Fruit fly (Drosophila melanogaster) whole organism, embryonic: ENCODE measurements around the gene CG10031.

Experiments used
- Antp ChIP-seq: fragments of 200-800 bp; sonication (Bioruptor generic); optimal IDR thresholded peaks from 3 replicates; lab custom pipeline; 2016; ENCODE audit warnings: missing biosample characterization, missing genetic modification characterization
- B-H1 ChIP-seq: fragments of 200-800 bp; sonication (Bioruptor generic); IDR thresholded peaks from 3 replicates; pipeline ENCODE4 v1.3.6; 2022; ENCODE audit warnings: missing biosample characterization, missing genetic modification characterization
- BEAF-32 ChIP-seq: fragments of 200-800 bp; sonication (Bioruptor generic); optimal IDR thresholded peaks from 3 replicates; lab custom pipeline; 2017; ENCODE audit warnings: missing biosample characterization, missing genetic modification characterization, mild to moderate bottlenecking, moderate library complexity, missing genetic modification reagents
- CG10274 ChIP-seq: fragments of 200-800 bp; sonication (Bioruptor generic); optimal IDR thresholded peaks from 3 replicates; lab custom pipeline; 2017; ENCODE audit warnings: missing biosample characterization, mild to moderate bottlenecking, missing genetic modification characterization
- CG10431 ChIP-seq: fragments of 200-800 bp; sonication (Bioruptor generic); optimal IDR thresholded peaks from 3 replicates; lab custom pipeline; 2018; ENCODE audit warnings: missing biosample characterization, mild to moderate bottlenecking, missing genetic modification characterization
- CG11085 ChIP-seq: fragments of 200-800 bp; sonication (Bioruptor generic); IDR thresholded peaks from 2 replicates; pipeline ENCODE4 v1.3.6; 2022; ENCODE audit warnings: missing biosample characterization, missing genetic modification characterization
- CG11093 ChIP-seq: fragments of 200-800 bp; sonication (Bioruptor generic); IDR thresholded peaks from 3 replicates; pipeline ENCODE4 v1.3.6; 2022; ENCODE audit warnings: missing biosample characterization, missing genetic modification characterization
- CG12744 ChIP-seq: fragments of 200-800 bp; sonication (Bioruptor generic); optimal IDR thresholded peaks from 2 replicates; lab custom pipeline; 2016; ENCODE audit warnings: missing biosample characterization, missing genetic modification characterization
- CG12942 ChIP-seq: fragments of 200-800 bp; sonication (Bioruptor generic); optimal IDR thresholded peaks from 3 replicates; lab custom pipeline; 2016; ENCODE audit warnings: missing biosample characterization, missing genetic modification characterization
- CG15479 ChIP-seq: fragments of 200-800 bp; sonication (Bioruptor generic); optimal IDR thresholded peaks from 3 replicates; lab custom pipeline; 2019; ENCODE audit warnings: missing biosample characterization, mild to moderate bottlenecking, missing genetic modification characterization, moderate library complexity
- CG18764 ChIP-seq: fragments of 200-800 bp; sonication (Bioruptor generic); optimal IDR thresholded peaks from 3 replicates; lab custom pipeline; 2016; ENCODE audit warnings: missing biosample characterization, missing genetic modification characterization
- CG32767 ChIP-seq: fragments of 200-800 bp; sonication (Bioruptor generic); IDR thresholded peaks from 2 replicates; pipeline ENCODE4 v1.3.6; 2022; ENCODE audit warnings: missing biosample characterization, missing genetic modification characterization
- CG34224 ChIP-seq: fragments of 200-800 bp; sonication (Bioruptor generic); IDR thresholded peaks from 3 replicates; pipeline ENCODE4 v1.3.6; 2022; ENCODE audit warnings: missing biosample characterization, missing genetic modification characterization; ENCODE audit not compliant: partially characterized antibody
- CG4707 ChIP-seq: fragments of 200-800 bp; sonication (Bioruptor generic); optimal IDR thresholded peaks from 2 replicates; lab custom pipeline; 2018; ENCODE audit warnings: missing biosample characterization, mild to moderate bottlenecking, missing genetic modification characterization, moderate library complexity
- CG5245 ChIP-seq: fragments of 200-800 bp; sonication (Bioruptor generic); optimal IDR thresholded peaks from 3 replicates; lab custom pipeline; 2016; ENCODE audit warnings: missing biosample characterization, missing genetic modification characterization
- CG6254 ChIP-seq: fragments of 200-800 bp; sonication (Bioruptor generic); optimal IDR thresholded peaks from 3 replicates; lab custom pipeline; 2017; ENCODE audit warnings: mild to moderate bottlenecking, missing biosample characterization, missing genetic modification reagents, missing genetic modification characterization
- CG6654 ChIP-seq: fragments of 200-800 bp; sonication (Bioruptor generic); optimal IDR thresholded peaks from 2 replicates; lab custom pipeline; 2017; ENCODE audit warnings: missing biosample characterization, mild to moderate bottlenecking, missing genetic modification characterization
- CG6813 ChIP-seq: fragments of 200-800 bp; sonication (Bioruptor generic); optimal IDR thresholded peaks from 2 replicates; lab custom pipeline; 2017; ENCODE audit warnings: missing biosample characterization, missing genetic modification characterization, mild to moderate bottlenecking, moderate library complexity, missing genetic modification reagents
- CG8944 ChIP-seq: fragments of 200-800 bp; sonication (Bioruptor generic); optimal IDR thresholded peaks from 3 replicates; lab custom pipeline; 2016; ENCODE audit warnings: missing biosample characterization, missing genetic modification characterization
- Chrac-16 ChIP-seq: fragments of 200-800 bp; sonication (Bioruptor generic); optimal IDR thresholded peaks from 3 replicates; lab custom pipeline; 2016; ENCODE audit warnings: missing biosample characterization, missing genetic modification characterization
- Dll ChIP-seq: fragments of 200-800 bp; sonication (Bioruptor generic); IDR thresholded peaks from 4 replicates; pipeline ENCODE4 v1.3.6; 2022; ENCODE audit warnings: missing biosample characterization, missing genetic modification characterization; ENCODE audit not compliant: partially characterized antibody
- Elba2 ChIP-seq: fragments of 200-800 bp; sonication (Bioruptor generic); optimal IDR thresholded peaks from 3 replicates; lab custom pipeline; 2016; ENCODE audit warnings: missing biosample characterization, missing genetic modification characterization
- HHEX ChIP-seq: fragments of 200-800 bp; sonication (Bioruptor generic); optimal IDR thresholded peaks from 3 replicates; lab custom pipeline; 2017; ENCODE audit warnings: missing biosample characterization, mild to moderate bottlenecking, missing genetic modification characterization, missing genetic modification reagents
- Nf-YB ChIP-seq: fragments of 200-800 bp; sonication (Bioruptor generic); optimal IDR thresholded peaks from 3 replicates; lab custom pipeline; 2019; ENCODE audit warnings: missing biosample characterization, mild to moderate bottlenecking, missing genetic modification characterization, moderate library complexity
- Ptx1 ChIP-seq: fragments of 200-800 bp; sonication (Bioruptor generic); IDR thresholded peaks from 2 replicates; pipeline ENCODE4 v1.3.6; 2022; ENCODE audit warnings: missing biosample characterization, missing genetic modification characterization
- Six4 ChIP-seq: fragments of 200-800 bp; sonication (Bioruptor generic); optimal IDR thresholded peaks from 2 replicates; lab custom pipeline; 2016; ENCODE audit warnings: missing biosample characterization, missing genetic modification characterization
- Trl ChIP-seq, 3 experiments: fragments of >200 bp in 2 of 3; fragments of 200-800 bp in 1 of 3; sonication (Bioruptor generic) in 1 of 3; optimal IDR thresholded peaks; 2 replicates in 1 of 3; 3 replicates in 2 of 3; lab custom pipeline; 2016 to 2017; ENCODE audit warnings: missing biosample characterization in 1 of 3, missing genetic modification characterization in 1 of 3
- ara ChIP-seq: fragments of 200-800 bp; sonication (Bioruptor generic); IDR thresholded peaks from 2 replicates; pipeline ENCODE4 v1.3.6; 2022; ENCODE audit warnings: missing biosample characterization, missing genetic modification characterization
- cg ChIP-seq: fragments of 200-800 bp; sonication (Bioruptor generic); optimal IDR thresholded peaks from 3 replicates; lab custom pipeline; 2019; ENCODE audit warnings: missing biosample characterization, mild to moderate bottlenecking, missing genetic modification characterization, moderate library complexity
- chm ChIP-seq: fragments of 200-800 bp; sonication (Bioruptor generic); IDR thresholded peaks from 2 replicates; pipeline ENCODE4 v1.3.6; 2022; ENCODE audit warnings: missing biosample characterization, missing genetic modification characterization
- crol ChIP-seq: fragments of 200-800 bp; sonication (Bioruptor generic); IDR thresholded peaks from 2 replicates; pipeline ENCODE4 v1.3.6; 2022; ENCODE audit warnings: missing biosample characterization, missing genetic modification characterization
- crp ChIP-seq, 2 experiments: fragments of 200-800 bp; sonication (Bioruptor generic); optimal IDR thresholded peaks; 2 replicates in 1 of 2; 3 replicates in 1 of 2; lab custom pipeline; 2017; ENCODE audit warnings: missing biosample characterization in 2 of 2, missing genetic modification characterization in 2 of 2, mild to moderate bottlenecking in 1 of 2, moderate library complexity in 1 of 2
- dan ChIP-seq: fragments of 200-800 bp; sonication (Bioruptor generic); IDR thresholded peaks from 2 replicates; pipeline ENCODE4 v1.3.6; 2022; ENCODE audit warnings: missing biosample characterization, missing genetic modification characterization
- dysf ChIP-seq: fragments of 200-800 bp; sonication (Bioruptor generic); IDR thresholded peaks from 3 replicates; pipeline ENCODE4 v1.3.6; 2022; ENCODE audit warnings: missing biosample characterization, missing genetic modification characterization
- en ChIP-seq: fragments of 200-800 bp; sonication (Bioruptor generic); optimal IDR thresholded peaks from 2 replicates; lab custom pipeline; 2016; ENCODE audit warnings: missing biosample characterization, missing genetic modification characterization
- eve ChIP-seq, 2 experiments: fragments of >200 bp; optimal IDR thresholded peaks; 2 replicates each; lab custom pipeline; 2017; ENCODE audit warnings: missing biosample characterization in 2 of 2, missing genetic modification characterization in 2 of 2
- ewg ChIP-seq: fragments of 200-800 bp; sonication (Bioruptor generic); optimal IDR thresholded peaks from 3 replicates; lab custom pipeline; 2017; ENCODE audit warnings: mild to moderate bottlenecking, missing biosample characterization, missing genetic modification reagents, missing genetic modification characterization
- gem ChIP-seq: fragments of 200-800 bp; sonication (Bioruptor generic); optimal IDR thresholded peaks from 2 replicates; lab custom pipeline; 2019; ENCODE audit warnings: missing biosample characterization, mild to moderate bottlenecking, missing genetic modification characterization, moderate library complexity
- hth ChIP-seq: fragments of >200 bp; optimal IDR thresholded peaks from 2 replicates; lab custom pipeline; 2017; ENCODE audit warnings: inconsistent platforms
- lilli ChIP-seq: fragments of 200-800 bp; sonication (Bioruptor generic); optimal IDR thresholded peaks from 3 replicates; lab custom pipeline; 2016; ENCODE audit warnings: missing biosample characterization, missing genetic modification characterization
- mld ChIP-seq: fragments of 200-800 bp; sonication (Bioruptor generic); IDR thresholded peaks from 3 replicates; pipeline ENCODE4 v1.3.6; 2022; ENCODE audit warnings: missing biosample characterization, missing genetic modification characterization; ENCODE audit not compliant: partially characterized antibody
- nau ChIP-seq: fragments of 200-800 bp; sonication (Bioruptor generic); optimal IDR thresholded peaks from 3 replicates; lab custom pipeline; 2017; ENCODE audit warnings: missing biosample characterization, mild to moderate bottlenecking, missing genetic modification characterization, missing genetic modification reagents
- nerfin-1 ChIP-seq: fragments of 200-800 bp; sonication (Bioruptor generic); optimal IDR thresholded peaks from 3 replicates; lab custom pipeline; 2019; ENCODE audit warnings: missing biosample characterization, mild to moderate bottlenecking, missing genetic modification characterization, moderate library complexity
- nerfin-2 ChIP-seq: fragments of 200-800 bp; sonication (Bioruptor generic); IDR thresholded peaks from 2 replicates; pipeline ENCODE4 v1.3.6; 2022; ENCODE audit warnings: missing biosample characterization, missing genetic modification characterization; ENCODE audit not compliant: partially characterized antibody
- otp ChIP-seq: fragments of 200-800 bp; sonication (Bioruptor generic); IDR thresholded peaks from 3 replicates; pipeline ENCODE4, ENCODE4 v1.3.6; 2022; ENCODE audit warnings: missing biosample characterization, missing genetic modification characterization
- pum ChIP-seq: fragments of 200-800 bp; sonication (Bioruptor generic); optimal IDR thresholded peaks from 2 replicates; lab custom pipeline; 2016; ENCODE audit warnings: missing biosample characterization, missing genetic modification characterization
- sc ChIP-seq, 3 experiments: fragments of >200 bp in 2 of 3; fragments of 200-800 bp in 1 of 3; sonication (Bioruptor generic) in 1 of 3; optimal IDR thresholded peaks; 2 replicates in 2 of 3; 3 replicates in 1 of 3; lab custom pipeline; 2017; ENCODE audit warnings: mild to moderate bottlenecking in 1 of 3, missing biosample characterization in 1 of 3, missing genetic modification characterization in 1 of 3, missing genetic modification reagents in 1 of 3
- sima ChIP-seq: fragments of 200-800 bp; sonication (Bioruptor generic); optimal IDR thresholded peaks from 2 replicates; lab custom pipeline; 2016; ENCODE audit warnings: missing biosample characterization, missing genetic modification characterization
- unc-4 ChIP-seq: fragments of 200-800 bp; sonication (Bioruptor generic); IDR thresholded peaks from 2 replicates; pipeline ENCODE4 v1.3.6; 2022; ENCODE audit warnings: missing biosample characterization, missing genetic modification characterization; ENCODE audit not compliant: partially characterized antibody

CG10031 gene

dm6 chr2L:3662307-3662795, 36.5 kb downstream of the CG10031 start, which contains the start of gene Drgx:
Drgx (plus strand) TSS chr2L:3662745.
- TF ChIP-seq nau (no peak), BEAF-32 (GFP tag; lab: Kevin White, UChicago) (no peak), CG32767 (GFP tag; lab: Robert Waterston, UW) (0 out of 2 replicates have a peak, but pooled peaks have one; percentile 19), CG8944 (GFP tag; lab: Kevin White, UChicago) (no peak), lilli (GFP tag; lab: Kevin White, UChicago) (no peak), B-H1 (GFP tag; lab: Robert Waterston, UW) (no peak), Chrac-16 (no peak), en (GFP tag; lab: Kevin White, UChicago) (no peak), CG12744 (no peak), dysf (GFP tag; lab: Robert Waterston, UW) (no peak), dan (GFP tag; lab: Robert Waterston, UW) (no peak), CG6254 (GFP tag; lab: Kevin White, UChicago) (no peak), CG4707 (GFP tag; lab: Kevin White, UChicago) (no peak), sc (optimal IDR thresholded peaks at IDR 0.05; lab: Kevin White, UChicago) (no peak), sc (GFP tag; optimal IDR thresholded peaks at IDR 0.05; lab: Kevin White, UChicago) (no peak), Dll (GFP tag; lab: Robert Waterston, UW) (0 out of 4 replicates have a peak, but pooled peaks have one; percentile 20), CG15479 (GFP tag; lab: Kevin White, UChicago) (peak; percentile 24), CG10431 (GFP tag; lab: Kevin White, UChicago) (no peak), CG6813 (GFP tag; lab: Kevin White, UChicago) (no peak), ewg (GFP tag; lab: Kevin White, UChicago) (peak; percentile 97), otp (no peak), CG12942 (no peak), Elba2 (GFP tag; lab: Kevin White, UChicago) (no peak), CG34224 (peak; percentile 35; the same call in 2 of the 3 replicates), pum (GFP tag; lab: Kevin White, UChicago) (no peak), sima (GFP tag; lab: Kevin White, UChicago) (no peak), nerfin-2 (GFP tag; lab: Robert Waterston, UW) (peak; percentile 17; the same call in 1 of the 2 replicates), Six4 (GFP tag; lab: Kevin White, UChicago) (no peak), CG10274 (GFP tag; lab: Kevin White, UChicago) (no peak), CG5245 (GFP tag; lab: Kevin White, UChicago) (no peak), cg (GFP tag; lab: Kevin White, UChicago) (peak; percentile 11), mld (no peak), hth (lab: Kevin White, UChicago) (no peak), chm (GFP tag; lab: Robert Waterston, UW) (0 out of 2 replicates have a peak, but pooled peaks have one; percentile 37), HHEX (GFP tag; lab: Kevin White, UChicago) (no peak), Antp (GFP tag; lab: Kevin White, UChicago) (no peak), Ptx1 (GFP tag; lab: Robert Waterston, UW) (no peak), CG6654 (no peak), crol (peak; percentile 94), Trl (optimal IDR thresholded peaks at IDR 0.05; lab: Kevin White, UChicago) (peak; percentile 37 to 58), Trl (GFP tag; optimal IDR thresholded peaks at IDR 0.05; lab: Kevin White, UChicago) (no peak), unc-4 (GFP tag; lab: Robert Waterston, UW) (0 out of 2 replicates have a peak, but pooled peaks have one; percentile 14), crp (GFP tag; optimal IDR thresholded peaks at IDR 0.05; lab: Kevin White, UChicago) (no peak), nerfin-1 (tag; lab: Kevin White, UChicago) (peak; percentile 64), eve (GFP tag; optimal IDR thresholded peaks at IDR 0.05; lab: Kevin White, UChicago) (no peak), CG11093 (GFP tag; lab: Robert Waterston, UW) (no peak), CG18764 (GFP tag; lab: Kevin White, UChicago) (no peak), ara (GFP tag; lab: Robert Waterston, UW) (no peak), Nf-YB (peak; percentile 98), gem (tag; lab: Kevin White, UChicago) (no peak), CG11085 (GFP tag; lab: Robert Waterston, UW) (no peak)
